Worm (Caenorhabditis elegans) whole organism, L4/young adult: Measurements from ENCODE around the gene H05C05.1.

Experiments used
- W03F9.2 ChIP-seq: fragments of 150-350 bp; optimal IDR thresholded peaks from 2 replicates; lab custom pipeline; 2014; ENCODE audit warnings: missing biosample characterization, missing genetic modification characterization
- dao-5 ChIP-seq: sonication (generic microtip); optimal IDR thresholded peaks from 2 replicates; lab custom pipeline; 2016; ENCODE audit warnings: missing genotype, missing genetic modification characterization, moderate library complexity, missing compliant biosample characterization
- him-1 ChIP-seq: sonication (generic microtip); optimal IDR thresholded peaks from 2 replicates; lab custom pipeline; 2016; ENCODE audit warnings: missing genotype, missing genetic modification reagents, missing genetic modification characterization, missing compliant biosample characterization

- TF ChIP-seq W03F9.2 (no peak), him-1 (tag; lab: Kevin White, UChicago) (no peak), dao-5 (tag; lab: Kevin White, UChicago) (no peak)
These were observed 28.8 kb downstream of the H05C05.1 start, which contains the start of gene Y55D5A.3 for ce11 chrIII:2975689-2976088.
